Fruit fly (Drosophila melanogaster) whole organism, embryonic: ENCODE data around the gene Rab3GAP1.

ENCODE experiments used
- ATbp ChIP-seq: fragments of 200-800 bp; sonication (Bioruptor generic); optimal IDR thresholded peaks from 2 replicates; lab custom pipeline; 2017; ENCODE audit warnings: missing biosample characterization, mild to moderate bottlenecking, missing genetic modification characterization, missing genetic modification reagents
- Abd-B ChIP-seq: fragments of 200-800 bp; sonication (Bioruptor generic); optimal IDR thresholded peaks from 2 replicates; lab custom pipeline; 2018; ENCODE audit warnings: missing biosample characterization, mild to moderate bottlenecking, missing genetic modification characterization, moderate library complexity
- Bteb2 ChIP-seq: fragments of 200-800 bp; sonication (Bioruptor generic); optimal IDR thresholded peaks from 2 replicates; lab custom pipeline; 2016; ENCODE audit warnings: missing biosample characterization, missing genetic modification characterization
- C15 ChIP-seq: fragments of 200-800 bp; sonication (Bioruptor generic); IDR thresholded peaks from 3 replicates; pipeline ENCODE4 v1.3.6; 2022; ENCODE audit warnings: missing biosample characterization, missing genetic modification characterization
- CG10979 ChIP-seq: fragments of 200-800 bp; sonication (Bioruptor generic); optimal IDR thresholded peaks from 2 replicates; lab custom pipeline; 2018; ENCODE audit warnings: missing biosample characterization, mild to moderate bottlenecking, missing genetic modification characterization, moderate library complexity
- CG11085 ChIP-seq: fragments of 200-800 bp; sonication (Bioruptor generic); IDR thresholded peaks from 2 replicates; pipeline ENCODE4 v1.3.6; 2022; ENCODE audit warnings: missing biosample characterization, missing genetic modification characterization
- CG11560 ChIP-seq: fragments of 200-800 bp; sonication (Bioruptor generic); IDR thresholded peaks from 3 replicates; pipeline ENCODE4 v1.3.6; 2022; ENCODE audit warnings: missing biosample characterization, missing genetic modification characterization
- CG12219 ChIP-seq: fragments of 200-800 bp; sonication (Bioruptor generic); optimal IDR thresholded peaks from 3 replicates; lab custom pipeline; 2018; ENCODE audit warnings: missing biosample characterization, mild to moderate bottlenecking, missing genetic modification characterization
- CG12299 ChIP-seq: fragments of 200-800 bp; sonication (Bioruptor generic); optimal IDR thresholded peaks from 2 replicates; lab custom pipeline; 2018; ENCODE audit warnings: missing biosample characterization, mild to moderate bottlenecking, missing genetic modification characterization
- CG13775 ChIP-seq: fragments of 200-800 bp; sonication (Bioruptor generic); optimal IDR thresholded peaks from 3 replicates; lab custom pipeline; 2017; ENCODE audit warnings: missing biosample characterization, mild to moderate bottlenecking, missing genetic modification characterization
- CG13894 ChIP-seq: fragments of 200-800 bp; sonication (Bioruptor generic); optimal IDR thresholded peaks from 3 replicates; lab custom pipeline; 2018; ENCODE audit warnings: missing biosample characterization, mild to moderate bottlenecking, missing genetic modification characterization, moderate library complexity
- CG14014 ChIP-seq: fragments of 200-800 bp; sonication (Bioruptor generic); IDR thresholded peaks from 2 replicates; pipeline ENCODE4 v1.3.6; 2022; ENCODE audit warnings: missing biosample characterization, missing genetic modification characterization
- CG14667 ChIP-seq: fragments of 200-800 bp; sonication (Bioruptor generic); IDR thresholded peaks from 2 replicates; pipeline ENCODE4 v1.3.6; 2022; ENCODE audit warnings: missing biosample characterization, missing genetic modification characterization
- CG14965 ChIP-seq: fragments of 200-800 bp; sonication (Bioruptor generic); optimal IDR thresholded peaks from 2 replicates; lab custom pipeline; 2016; ENCODE audit warnings: missing biosample characterization, missing genetic modification characterization, borderline replicate concordance
- CG16813 ChIP-seq: fragments of 200-800 bp; sonication (Bioruptor generic); IDR thresholded peaks from 3 replicates; pipeline ENCODE4 v1.3.6; 2022; ENCODE audit warnings: missing biosample characterization, missing genetic modification characterization; ENCODE audit not compliant: partially characterized antibody
- CG17385 ChIP-seq: fragments of 200-800 bp; sonication (Bioruptor generic); optimal IDR thresholded peaks from 3 replicates; lab custom pipeline; 2018; ENCODE audit warnings: missing biosample characterization, mild to moderate bottlenecking, missing genetic modification characterization
- CG18262 ChIP-seq: fragments of 200-800 bp; optimal IDR thresholded peaks from 3 replicates; lab custom pipeline; 2019; ENCODE audit warnings: missing biosample characterization, mild to moderate bottlenecking, missing genetic modification characterization, moderate library complexity
- CG2116 ChIP-seq: fragments of 200-800 bp; sonication (Bioruptor generic); optimal IDR thresholded peaks from 3 replicates; lab custom pipeline; 2018; ENCODE audit warnings: missing biosample characterization, mild to moderate bottlenecking, missing genetic modification characterization
- CG30403 ChIP-seq: fragments of 200-800 bp; sonication (Bioruptor generic); optimal IDR thresholded peaks from 3 replicates; lab custom pipeline; 2016; ENCODE audit warnings: missing biosample characterization, missing genetic modification characterization
- CG3163 ChIP-seq: fragments of 200-800 bp; sonication (Bioruptor generic); optimal IDR thresholded peaks from 3 replicates; lab custom pipeline; 2016; ENCODE audit warnings: missing biosample characterization, missing genetic modification characterization
- CG4328 ChIP-seq: fragments of 200-800 bp; sonication (Bioruptor generic); optimal IDR thresholded peaks from 3 replicates; lab custom pipeline; 2017; ENCODE audit warnings: missing biosample characterization, missing genetic modification reagents, missing genetic modification characterization
- CG4360 ChIP-seq: fragments of 200-800 bp; sonication (Bioruptor generic); IDR thresholded peaks from 2 replicates; pipeline ENCODE4 v1.3.6; 2022; ENCODE audit warnings: missing biosample characterization, missing genetic modification characterization
- CG6765 ChIP-seq: fragments of 200-800 bp; sonication (Bioruptor generic); optimal IDR thresholded peaks from 3 replicates; lab custom pipeline; 2017; ENCODE audit warnings: missing biosample characterization, mild to moderate bottlenecking, missing genetic modification characterization
- CG7556 ChIP-seq: fragments of 200-800 bp; sonication (Bioruptor generic); optimal IDR thresholded peaks from 2 replicates; lab custom pipeline; 2017; ENCODE audit warnings: missing biosample characterization, mild to moderate bottlenecking, missing genetic modification characterization
- CG7987 ChIP-seq: fragments of 200-800 bp; sonication (Bioruptor generic); optimal IDR thresholded peaks from 2 replicates; lab custom pipeline; 2018; ENCODE audit warnings: missing biosample characterization, mild to moderate bottlenecking, missing genetic modification characterization, moderate library complexity
- CG8281 ChIP-seq: fragments of 200-800 bp; sonication (Bioruptor generic); optimal IDR thresholded peaks from 2 replicates; lab custom pipeline; 2018; ENCODE audit warnings: missing biosample characterization, mild to moderate bottlenecking, missing genetic modification characterization, moderate library complexity
- CG8924 ChIP-seq: fragments of 200-800 bp; optimal IDR thresholded peaks from 3 replicates; lab custom pipeline; 2019; ENCODE audit warnings: missing biosample characterization, mild to moderate bottlenecking, missing genetic modification characterization, moderate library complexity
- CG9437 ChIP-seq: fragments of 200-800 bp; sonication (Bioruptor generic); optimal IDR thresholded peaks from 2 replicates; lab custom pipeline; 2018; ENCODE audit warnings: missing biosample characterization, mild to moderate bottlenecking, missing genetic modification characterization
- CG9876 ChIP-seq: fragments of 200-800 bp; sonication (Bioruptor generic); optimal IDR thresholded peaks from 2 replicates; lab custom pipeline; 2016; ENCODE audit warnings: missing biosample characterization, missing genetic modification characterization
- D19B ChIP-seq: fragments of 200-800 bp; sonication (Bioruptor generic); optimal IDR thresholded peaks from 2 replicates; lab custom pipeline; 2017; ENCODE audit warnings: missing biosample characterization, mild to moderate bottlenecking, missing genetic modification characterization
- Hmr ChIP-seq: fragments of 200-800 bp; sonication (Bioruptor generic); optimal IDR thresholded peaks from 3 replicates; lab custom pipeline; 2017; ENCODE audit warnings: mild to moderate bottlenecking, missing biosample characterization, missing genetic modification reagents, missing genetic modification characterization
- Med ChIP-seq: fragments of 200-800 bp; sonication (Bioruptor generic); peaks from one replicate; lab custom pipeline; 2016; ENCODE audit warnings: missing biosample characterization, missing genetic modification characterization, mild to moderate bottlenecking, inconsistent platforms, moderate library complexity
- Mrtf ChIP-seq: fragments of 200-800 bp; sonication (Bioruptor generic); IDR thresholded peaks from 3 replicates; pipeline ENCODE4 v1.3.6; 2022; ENCODE audit warnings: missing biosample characterization, missing genetic modification characterization
- NC2β ChIP-seq: fragments of 200-800 bp; sonication (Bioruptor generic); optimal IDR thresholded peaks from 2 replicates; lab custom pipeline; 2016; ENCODE audit warnings: missing biosample characterization, missing genetic modification characterization
- Nf-YB ChIP-seq: fragments of 200-800 bp; sonication (Bioruptor generic); optimal IDR thresholded peaks from 3 replicates; lab custom pipeline; 2019; ENCODE audit warnings: missing biosample characterization, mild to moderate bottlenecking, missing genetic modification characterization, moderate library complexity
- Ptx1 ChIP-seq: fragments of 200-800 bp; sonication (Bioruptor generic); IDR thresholded peaks from 2 replicates; pipeline ENCODE4 v1.3.6; 2022; ENCODE audit warnings: missing biosample characterization, missing genetic modification characterization
- Sox100B ChIP-seq: fragments of 200-800 bp; sonication (Bioruptor generic); optimal IDR thresholded peaks from 3 replicates; lab custom pipeline; 2018; ENCODE audit warnings: missing biosample characterization, mild to moderate bottlenecking, missing genetic modification characterization
- Ssrp ChIP-seq: fragments of 200-800 bp; sonication (Bioruptor generic); optimal IDR thresholded peaks from 2 replicates; lab custom pipeline; 2018; ENCODE audit warnings: missing biosample characterization, mild to moderate bottlenecking, missing genetic modification characterization, moderate library complexity
- Xbp1 ChIP-seq: fragments of 200-800 bp; sonication (Bioruptor generic); optimal IDR thresholded peaks from 3 replicates; lab custom pipeline; 2016; ENCODE audit warnings: missing biosample characterization, mild to moderate bottlenecking, missing genetic modification characterization
- Xrp1 ChIP-seq: fragments of 200-800 bp; sonication (Bioruptor generic); IDR thresholded peaks from 2 replicates; pipeline ENCODE4 v1.3.6; 2022; ENCODE audit warnings: missing biosample characterization, missing genetic modification characterization
- ewg ChIP-seq: fragments of 200-800 bp; sonication (Bioruptor generic); optimal IDR thresholded peaks from 3 replicates; lab custom pipeline; 2017; ENCODE audit warnings: mild to moderate bottlenecking, missing biosample characterization, missing genetic modification reagents, missing genetic modification characterization
- exex ChIP-seq: fragments of 200-800 bp; sonication (Bioruptor generic); optimal IDR thresholded peaks from 4 replicates; lab custom pipeline; 2018; ENCODE audit warnings: missing biosample characterization, mild to moderate bottlenecking, missing genetic modification characterization, moderate library complexity
- fu2 ChIP-seq: fragments of 200-800 bp; sonication (Bioruptor generic); optimal IDR thresholded peaks from 2 replicates; lab custom pipeline; 2016; ENCODE audit warnings: missing biosample characterization, missing genetic modification characterization
- ind ChIP-seq: fragments of 200-800 bp; sonication (Bioruptor generic); optimal IDR thresholded peaks from 3 replicates; lab custom pipeline; 2016; ENCODE audit warnings: missing biosample characterization, missing genetic modification characterization
- kah ChIP-seq: fragments of 200-800 bp; sonication (Bioruptor generic); optimal IDR thresholded peaks from 2 replicates; lab custom pipeline; 2018; ENCODE audit warnings: missing biosample characterization, mild to moderate bottlenecking, missing genetic modification characterization
- kni ChIP-seq: fragments of 200-800 bp; sonication (Bioruptor generic); optimal IDR thresholded peaks from 3 replicates; lab custom pipeline; 2017; ENCODE audit warnings: mild to moderate bottlenecking, missing biosample characterization, missing genetic modification reagents, missing genetic modification characterization
- mirr ChIP-seq: fragments of 200-800 bp; sonication (Bioruptor generic); optimal IDR thresholded peaks from 3 replicates; lab custom pipeline; 2018; ENCODE audit warnings: missing biosample characterization, mild to moderate bottlenecking, missing genetic modification characterization
- ro ChIP-seq: fragments of 200-800 bp; sonication (Bioruptor generic); IDR thresholded peaks from 2 replicates; pipeline ENCODE4 v1.3.6; 2022; ENCODE audit warnings: missing biosample characterization, missing genetic modification characterization
- salm ChIP-seq: fragments of 200-800 bp; sonication (Bioruptor generic); optimal IDR thresholded peaks from 2 replicates; lab custom pipeline; 2018; ENCODE audit warnings: missing biosample characterization, mild to moderate bottlenecking, missing genetic modification characterization
- slou ChIP-seq: fragments of 200-800 bp; sonication (Bioruptor generic); optimal IDR thresholded peaks from 3 replicates; lab custom pipeline; 2016; ENCODE audit warnings: missing biosample characterization, missing genetic modification characterization
- tio ChIP-seq: fragments of 200-800 bp; sonication (Bioruptor generic); optimal IDR thresholded peaks from 2 replicates; lab custom pipeline; 2017; ENCODE audit warnings: missing biosample characterization, missing genetic modification characterization, inconsistent platforms

Rab3GAP1 gene

DNA sequence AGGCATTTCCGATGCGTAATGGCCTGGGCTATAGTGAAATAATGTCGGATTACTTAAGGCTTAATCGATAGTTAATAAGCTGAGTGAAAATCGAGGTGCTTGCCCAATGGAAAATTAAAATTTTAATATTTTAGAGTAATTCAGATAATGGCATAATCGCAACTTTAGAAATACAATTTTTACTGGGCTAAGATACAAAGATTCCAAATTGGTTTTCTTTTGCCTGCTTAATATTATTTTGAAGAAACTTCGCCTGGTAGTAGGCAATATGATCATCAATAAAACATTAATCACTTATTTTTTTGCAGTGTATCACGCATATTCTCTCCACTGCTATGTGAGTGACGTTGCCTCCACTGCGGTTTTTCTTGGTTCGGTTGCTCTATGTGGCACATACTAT lies 8.2 kb upstream of the Rab3GAP1 start (continued):
- TF ChIP-seq fu2 (GFP tag; lab: Kevin White, UChicago) (no peak), CG12219 (no peak), Ptx1 (GFP tag; lab: Robert Waterston, UW) (peak; percentile 25; the same call in 1 of the 2 replicates), exex (no peak), NC2β (GFP tag; lab: Kevin White, UChicago) (no peak), CG14667 (GFP tag; lab: Robert Waterston, UW) (no peak), CG10979 (tag; lab: Kevin White, UChicago) (peak; percentile 9), kni (no peak), CG7556 (GFP tag; lab: Kevin White, UChicago) (peak; percentile 67), CG17385 (peak; percentile 41), CG11560 (tag; lab: Robert Waterston, UW) (no peak), CG6765 (GFP tag; lab: Kevin White, UChicago) (peak; percentile 7), ewg (GFP tag; lab: Kevin White, UChicago) (peak; percentile 7), Med (peak; percentile 58), CG9876 (GFP tag; lab: Kevin White, UChicago) (no peak), CG4328 (peak; percentile 10), Xbp1 (GFP tag; lab: Kevin White, UChicago) (peak; percentile 15), Ssrp (tag; lab: Kevin White, UChicago) (no peak), CG13894 (tag; lab: Kevin White, UChicago) (no peak), ro (GFP tag; lab: Robert Waterston, UW) (no peak), mirr (no peak), CG11085 (GFP tag; lab: Robert Waterston, UW) (no peak), CG2116 (GFP tag; lab: Kevin White, UChicago) (peak; percentile 6), Mrtf (GFP tag; lab: Robert Waterston, UW) (no peak), C15 (no peak), Hmr (GFP tag; lab: Kevin White, UChicago) (peak; percentile 75), CG30403 (GFP tag; lab: Kevin White, UChicago) (peak; percentile 41), salm (no peak), CG12299 (tag; lab: Kevin White, UChicago) (no peak), CG18262 (tag; lab: Kevin White, UChicago) (peak; percentile 49), D19B (GFP tag; lab: Kevin White, UChicago) (peak; percentile 47), CG14965 (GFP tag; lab: Kevin White, UChicago) (no peak), ind (peak; percentile 33), CG4360 (no peak), slou (GFP tag; lab: Kevin White, UChicago) (no peak), CG13775 (peak; percentile 13), CG7987 (GFP tag; lab: Kevin White, UChicago) (no peak), CG9437 (peak; percentile 40), ATbp (GFP tag; lab: Kevin White, UChicago) (no peak), CG3163 (GFP tag; lab: Kevin White, UChicago) (no peak), Abd-B (GFP tag; lab: Kevin White, UChicago) (no peak), Nf-YB (GFP tag; lab: Kevin White, UChicago) (no peak), kah (GFP tag; lab: Kevin White, UChicago) (no peak), Xrp1 (GFP tag; lab: Robert Waterston, UW) (peak; percentile 19; the same call in 1 of the 2 replicates), CG16813 (GFP tag; lab: Robert Waterston, UW) (no peak), tio (peak; percentile 46), CG8281 (tag; lab: Kevin White, UChicago) (peak; percentile 13), CG8924 (tag; lab: Kevin White, UChicago) (peak; percentile 36), Sox100B (GFP tag; lab: Kevin White, UChicago) (peak; percentile 36), Bteb2 (GFP tag; lab: Kevin White, UChicago) (no peak), CG14014 (0 out of 2 replicates have a peak, but pooled peaks have one; percentile 28)
